Worm (Caenorhabditis elegans) whole organism, late embryonic: ENCODE results near the gene bus-1.

ENCODE experiments used
- elt-2 ChIP-seq: sonication (generic microtip); optimal IDR thresholded peaks from 2 replicates; lab custom pipeline; 2016; ENCODE audit warnings: missing genetic modification reagents, missing genetic modification characterization, missing compliant biosample characterization
- fkh-10 ChIP-seq: fragments of 150-350 bp; optimal IDR thresholded peaks from 2 replicates; lab custom pipeline; 2014; ENCODE audit warnings: missing biosample characterization, missing genetic modification reagents, missing genetic modification characterization
- hlh-13 ChIP-seq: fragments of 200-800 bp; sonication (Bioruptor generic); optimal IDR thresholded peaks from 2 replicates; lab custom pipeline; 2018; ENCODE audit warnings: mild to moderate bottlenecking, missing genetic modification characterization, missing compliant biosample characterization
- lin-11 ChIP-seq: fragments of 200-800 bp; sonication (Bioruptor generic); optimal IDR thresholded peaks from 2 replicates; lab custom pipeline; 2018; ENCODE audit warnings: mild to moderate bottlenecking, missing genetic modification characterization, missing compliant biosample characterization
- pag-3 ChIP-seq: sonication (generic microtip); optimal IDR thresholded peaks from 2 replicates; lab custom pipeline; 2016; ENCODE audit warnings: missing compliant biosample characterization, missing genetic modification characterization, borderline replicate concordance

DNA sequence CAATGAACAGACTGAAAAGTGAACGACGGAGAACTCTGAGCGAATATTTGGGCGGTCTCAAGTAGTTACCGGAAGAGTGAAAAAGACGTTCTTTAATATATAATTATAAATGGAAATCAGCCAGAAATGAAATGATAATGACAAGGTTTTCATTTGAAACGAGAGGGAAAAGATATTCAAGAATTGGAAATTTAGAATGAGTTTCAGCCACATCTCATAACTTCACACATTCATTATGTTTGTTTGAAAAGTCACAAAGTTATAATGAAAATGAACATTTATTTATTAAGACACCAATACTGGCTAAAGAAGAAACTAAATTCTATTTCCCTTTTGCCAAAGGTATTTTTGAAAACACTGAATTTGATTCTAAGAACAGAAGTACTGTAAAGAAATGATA is 26.5 kb upstream of the bus-1 start, which contains the start of gene C25E10.7:
- TF ChIP-seq hlh-13 (GFP tag; lab: Kevin White, UChicago): no peak
- TF ChIP-seq pag-3 (tag; lab: Kevin White, UChicago): no peak
- TF ChIP-seq elt-2 (tag; lab: Kevin White, UChicago): no peak
- TF ChIP-seq fkh-10 (GFP tag; lab: Kevin White, UChicago): no peak
- TF ChIP-seq lin-11 (tag; lab: Kevin White, UChicago): no peak
